Worm (Caenorhabditis elegans) whole organism, L2 larva: ENCODE data around the gene T05A1.5.

Experiments used
- R02D3.7 ChIP-seq: fragments of 150-350 bp; optimal IDR thresholded peaks from 2 replicates; lab custom pipeline; 2014; ENCODE audit warnings: missing biosample characterization, missing genetic modification characterization
- aly-2 ChIP-seq: fragments of 150-350 bp; optimal IDR thresholded peaks from 2 replicates; lab custom pipeline; 2014; ENCODE audit warnings: missing biosample characterization, missing genetic modification characterization
- blmp-1 ChIP-seq: sonication (generic microtip); optimal IDR thresholded peaks from 2 replicates; lab custom pipeline; 2017; ENCODE audit warnings: missing genetic modification characterization, mild to moderate bottlenecking, missing compliant biosample characterization, antibody characterized with exemption, moderate library complexity; ENCODE audit not compliant: insufficient read depth
- ceh-82 ChIP-seq: fragments of 150-350 bp; optimal IDR thresholded peaks from 2 replicates; lab custom pipeline; 2014; ENCODE audit warnings: missing biosample characterization, missing genetic modification characterization
- egl-27 ChIP-seq: sonication (generic microtip); optimal IDR thresholded peaks from 3 replicates; lab custom pipeline; 2017; ENCODE audit warnings: missing biosample characterization, missing genetic modification reagents, missing genetic modification characterization
- nhr-237 ChIP-seq: fragments of 150-350 bp; optimal IDR thresholded peaks from 2 replicates; lab custom pipeline; 2014; ENCODE audit warnings: missing biosample characterization, missing genetic modification characterization
- ztf-4 ChIP-seq: fragments of 150-350 bp; optimal IDR thresholded peaks from 2 replicates; lab custom pipeline; 2014; ENCODE audit warnings: missing biosample characterization, missing genetic modification characterization

ce11 chrIV:9593456-9593855 is 47.4 kb downstream of the T05A1.5 start, which contains the start of gene spp-18:
- TF ChIP-seq ztf-4 (tag; lab: Kevin White, UChicago) (no peak), blmp-1 (tag; lab: Kevin White, UChicago) (no peak), ceh-82 (tag; lab: Kevin White, UChicago) (no peak), nhr-237 (tag; lab: Kevin White, UChicago) (no peak), R02D3.7 (tag; lab: Kevin White, UChicago) (no peak), egl-27 (tag; lab: Kevin White, UChicago) (no peak), aly-2 (tag; lab: Kevin White, UChicago) (no peak)
